Fruit fly (Drosophila melanogaster): ENCODE data around the gene CG14312.
A peak's percentile ranks its signal among the peaks of the same experiment; 100 is the strongest.

CG14312 gene

dm6 chr3R:18252578-18252977 lies 30.8 kb downstream of the CG14312 start, which contains the start of gene CG12320 (continued):
- TF ChIP-seq Dp (GFP tag; optimal IDR thresholded peaks at IDR 0.05) = peak; percentile 89
- TF ChIP-seq pzg (GFP tag; optimal IDR thresholded peaks at IDR 0.05) = peak; percentile 62
- TF ChIP-seq CG16813 (GFP tag; IDR thresholded peaks at IDR 0.05; ENCODE audit: partially characterized antibody) = 0 out of 3 replicates have a peak, but pooled peaks have one; percentile 17
- TF ChIP-seq CG14014 (GFP tag; IDR thresholded peaks at IDR 0.05) = no peak
- TF ChIP-seq CG9932 (GFP tag; IDR thresholded peaks at IDR 0.05) = no peak
- 0 out of 3 replicates have a peak, but pooled peaks have one; percentile 28 for TF ChIP-seq Opbp (GFP tag; IDR thresholded peaks at IDR 0.05; ENCODE audit: partially characterized antibody)
- peak; percentile 71 for TF ChIP-seq stwl (tag; optimal IDR thresholded peaks at IDR 0.05)
- TF ChIP-seq HmgZ (tag; optimal IDR thresholded peaks at IDR 0.05) = peak; percentile 2
- TF ChIP-seq Dref (GFP tag; IDR thresholded peaks at IDR 0.05) = peak; percentile 68
- TF ChIP-seq CG10565 (GFP tag; optimal IDR thresholded peaks at IDR 0.05) = no peak
- TF ChIP-seq onecut (GFP tag; IDR thresholded peaks at IDR 0.05) = no peak
- TF ChIP-seq CG3847 (GFP tag; IDR thresholded peaks at IDR 0.05) = peak; percentile 53; the same call in 1 of the 2 replicates
- no peak for TF ChIP-seq CG1024 (GFP tag; IDR thresholded peaks at IDR 0.05)
- peak; percentile 85 for TF ChIP-seq MBD-R2 (GFP tag; IDR thresholded peaks at IDR 0.05)
- TF ChIP-seq gem (tag; optimal IDR thresholded peaks at IDR 0.05) = no peak
- TF ChIP-seq CG1602 (GFP tag; optimal IDR thresholded peaks at IDR 0.05) = no peak
- peak; percentile 50 for TF ChIP-seq gcm (GFP tag; optimal IDR thresholded peaks at IDR 0.05)
- TF ChIP-seq klu (GFP tag; IDR thresholded peaks at IDR 0.05) = no peak
- no peak for TF ChIP-seq Six4 (GFP tag; optimal IDR thresholded peaks at IDR 0.05)
- no peak for TF ChIP-seq CG17186 (GFP tag; optimal IDR thresholded peaks at IDR 0.05)
- TF ChIP-seq CG15269 (tag; optimal IDR thresholded peaks at IDR 0.05) = no peak
- no peak for TF ChIP-seq Rfx (GFP tag; IDR thresholded peaks at IDR 0.05)
- TF ChIP-seq Fer2 (tag; optimal IDR thresholded peaks at IDR 0.05) = no peak
- no peak for TF ChIP-seq CG4707 (GFP tag; optimal IDR thresholded peaks at IDR 0.05)
- TF ChIP-seq Sin3A (optimal IDR thresholded peaks at IDR 0.05) = peak; percentile 8

- peak; percentile 31 for TF ChIP-seq Ets65A (GFP tag)
- TF ChIP-seq MBD-R2 (GFP tag; IDR thresholded peaks at IDR 0.05) = no peak
- peak; percentile 53 for TF ChIP-seq CG8478 (optimal IDR thresholded peaks at IDR 0.05)
Observed at dm6 chr3R:18251876-18252275, 31.5 kb downstream of the CG14312 start.

dm6 chr3R:18250815-18251214 lies 32.5 kb downstream of the CG14312 start, which contains the start of gene CG18598:
Gene CG18598 (plus strand): TSS chr3R:18251115.
- no peak for TF ChIP-seq CG12236 (GFP tag; optimal IDR thresholded peaks at IDR 0.05)
- TF ChIP-seq CG7839 (tag; optimal IDR thresholded peaks at IDR 0.05) = no peak
- TF ChIP-seq Ets65A (GFP tag) = peak; percentile 88
- TF ChIP-seq sens (GFP tag) = peak; percentile 34
- TF ChIP-seq Ptx1 (GFP tag; IDR thresholded peaks at IDR 0.05) = no peak
- TF ChIP-seq CG42726 (GFP tag; IDR thresholded peaks at IDR 0.05; ENCODE audit: partially characterized antibody) = no peak
- no peak for TF ChIP-seq lov (optimal IDR thresholded peaks at IDR 0.05)
- no peak for TF ChIP-seq lov (GFP tag; IDR thresholded peaks at IDR 0.05)
- no peak for TF ChIP-seq CG34376 (GFP tag; optimal IDR thresholded peaks at IDR 0.05)
- no peak for TF ChIP-seq Nf-YC (tag; optimal IDR thresholded peaks at IDR 0.05)
- peak; percentile 60 for TF ChIP-seq Med (GFP tag)
- TF ChIP-seq gcm2 (GFP tag; optimal IDR thresholded peaks at IDR 0.05) = no peak

- TF ChIP-seq mirr (GFP tag; optimal IDR thresholded peaks at IDR 0.05) (no peak), chm (GFP tag; IDR thresholded peaks at IDR 0.05) (0 out of 2 replicates have a peak, but pooled peaks have one; percentile 20), Spps (tag; optimal IDR thresholded peaks at IDR 0.05) (no peak), Taf1 (GFP tag; IDR thresholded peaks at IDR 0.05) (no peak), CG17361 (GFP tag; IDR thresholded peaks at IDR 0.05) (no peak), Oli (tag; optimal IDR thresholded peaks at IDR 0.05) (no peak), CG1529 (GFP tag; optimal IDR thresholded peaks at IDR 0.05) (no peak), CG9609 (GFP tag; optimal IDR thresholded peaks at IDR 0.05) (no peak), gfzf (GFP tag; optimal IDR thresholded peaks at IDR 0.05) (no peak), CG32532 (GFP tag; IDR thresholded peaks at IDR 0.05) (peak; percentile 46; the same call in 1 of the 2 replicates), Side (GFP tag; optimal IDR thresholded peaks at IDR 0.05) (no peak), Vsx1 (GFP tag; optimal IDR thresholded peaks at IDR 0.05) (no peak), dm (GFP tag; optimal IDR thresholded peaks at IDR 0.05) (no peak)
Observed at dm6 chr3R:18249268-18249667, 34.1 kb downstream of the CG14312 start.
